Fruit fly (Drosophila melanogaster) whole organism, embryonic: Measurements from ENCODE around the gene kay.

ENCODE experiments used
- Adf1 ChIP-seq: fragments of 200-800 bp; sonication (Bioruptor generic); IDR thresholded peaks from 2 replicates; pipeline ENCODE4 v1.3.6; 2022; ENCODE audit warnings: missing biosample characterization, missing genetic modification characterization
- Bdp1 ChIP-seq: fragments of 200-800 bp; sonication (Bioruptor generic); optimal IDR thresholded peaks from 3 replicates; lab custom pipeline; 2016; ENCODE audit warnings: missing biosample characterization, missing genetic modification characterization
- CG10147 ChIP-seq: fragments of 200-800 bp; sonication (Bioruptor generic); optimal IDR thresholded peaks from 2 replicates; lab custom pipeline; 2019; ENCODE audit warnings: missing biosample characterization, mild to moderate bottlenecking, missing genetic modification characterization, moderate library complexity
- CG10565 ChIP-seq: fragments of 200-800 bp; sonication (Bioruptor generic); optimal IDR thresholded peaks from 3 replicates; lab custom pipeline; 2016; ENCODE audit warnings: missing biosample characterization, mild to moderate bottlenecking, missing genetic modification characterization
- CG12299 ChIP-seq: fragments of 200-800 bp; sonication (Bioruptor generic); optimal IDR thresholded peaks from 2 replicates; lab custom pipeline; 2018; ENCODE audit warnings: missing biosample characterization, mild to moderate bottlenecking, missing genetic modification characterization
- CG1233 ChIP-seq: fragments of 200-800 bp; sonication (Bioruptor generic); optimal IDR thresholded peaks from 4 replicates; lab custom pipeline; 2018; ENCODE audit warnings: missing biosample characterization, mild to moderate bottlenecking, missing genetic modification characterization
- CG12744 ChIP-seq: fragments of 200-800 bp; sonication (Bioruptor generic); optimal IDR thresholded peaks from 2 replicates; lab custom pipeline; 2016; ENCODE audit warnings: missing biosample characterization, missing genetic modification characterization
- CG13287 ChIP-seq: fragments of 200-800 bp; sonication (Bioruptor generic); IDR thresholded peaks from 2 replicates; pipeline ENCODE4 v1.3.6; 2022; ENCODE audit warnings: missing biosample characterization, missing genetic modification characterization; ENCODE audit not compliant: partially characterized antibody
- CG15269 ChIP-seq: fragments of 200-800 bp; sonication (Bioruptor generic); optimal IDR thresholded peaks from 2 replicates; lab custom pipeline; 2018; ENCODE audit warnings: missing biosample characterization, mild to moderate bottlenecking, missing genetic modification characterization, moderate library complexity
- CG15601 ChIP-seq: fragments of 200-800 bp; sonication (Bioruptor generic); optimal IDR thresholded peaks from 3 replicates; lab custom pipeline; 2019; ENCODE audit warnings: missing biosample characterization, mild to moderate bottlenecking, missing genetic modification characterization, moderate library complexity
- CG1603 ChIP-seq: fragments of 200-800 bp; sonication (Bioruptor generic); optimal IDR thresholded peaks from 2 replicates; lab custom pipeline; 2019; ENCODE audit warnings: missing biosample characterization, mild to moderate bottlenecking, missing genetic modification characterization, moderate library complexity
- CG1647 ChIP-seq: fragments of 200-800 bp; sonication (Bioruptor generic); optimal IDR thresholded peaks from 3 replicates; lab custom pipeline; 2016; ENCODE audit warnings: missing biosample characterization, missing genetic modification characterization
- CG2116 ChIP-seq: fragments of 200-800 bp; sonication (Bioruptor generic); optimal IDR thresholded peaks from 3 replicates; lab custom pipeline; 2018; ENCODE audit warnings: missing biosample characterization, mild to moderate bottlenecking, missing genetic modification characterization
- CG3163 ChIP-seq: fragments of 200-800 bp; sonication (Bioruptor generic); optimal IDR thresholded peaks from 3 replicates; lab custom pipeline; 2016; ENCODE audit warnings: missing biosample characterization, missing genetic modification characterization
- CG32772 ChIP-seq: fragments of 200-800 bp; sonication (Bioruptor generic); IDR thresholded peaks from 2 replicates; pipeline ENCODE4 v1.3.6; 2022; ENCODE audit warnings: missing biosample characterization, missing genetic modification characterization
- CG4328 ChIP-seq: fragments of 200-800 bp; sonication (Bioruptor generic); optimal IDR thresholded peaks from 3 replicates; lab custom pipeline; 2017; ENCODE audit warnings: missing biosample characterization, missing genetic modification reagents, missing genetic modification characterization
- CG5180 ChIP-seq: fragments of 200-800 bp; sonication (Bioruptor generic); optimal IDR thresholded peaks from 3 replicates; lab custom pipeline; 2017; ENCODE audit warnings: missing biosample characterization, missing genetic modification characterization, mild to moderate bottlenecking, moderate library complexity, missing genetic modification reagents
- CG6791 ChIP-seq: fragments of 200-800 bp; sonication (Bioruptor generic); IDR thresholded peaks from 3 replicates; pipeline ENCODE4 v1.3.6; 2022; ENCODE audit warnings: missing biosample characterization, missing genetic modification characterization; ENCODE audit not compliant: partially characterized antibody
- CG7271 ChIP-seq: fragments of 200-800 bp; sonication (Bioruptor generic); optimal IDR thresholded peaks from 2 replicates; lab custom pipeline; 2018; ENCODE audit warnings: missing biosample characterization, mild to moderate bottlenecking, missing genetic modification characterization, moderate library complexity
- CG7357 ChIP-seq: fragments of 200-800 bp; sonication (Bioruptor generic); IDR thresholded peaks from 3 replicates; pipeline ENCODE4 v1.3.6; 2022; ENCODE audit warnings: missing biosample characterization, missing genetic modification characterization
- CG8359 ChIP-seq: fragments of 200-800 bp; sonication (Bioruptor generic); optimal IDR thresholded peaks from 2 replicates; lab custom pipeline; 2017; ENCODE audit warnings: missing biosample characterization, mild to moderate bottlenecking, missing genetic modification characterization, borderline replicate concordance
- CG8765 ChIP-seq: fragments of 200-800 bp; sonication (Bioruptor generic); IDR thresholded peaks from 2 replicates; pipeline ENCODE4 v1.3.6; 2022; ENCODE audit warnings: missing biosample characterization, missing genetic modification characterization
- Chrac-16 ChIP-seq: fragments of 200-800 bp; sonication (Bioruptor generic); optimal IDR thresholded peaks from 3 replicates; lab custom pipeline; 2016; ENCODE audit warnings: missing biosample characterization, missing genetic modification characterization
- Dad ChIP-seq: fragments of 200-800 bp; sonication (Bioruptor generic); optimal IDR thresholded peaks from 3 replicates; lab custom pipeline; 2016; ENCODE audit warnings: missing biosample characterization, missing genetic modification characterization
- Ets97D ChIP-seq: fragments of 200-800 bp; sonication (Bioruptor generic); optimal IDR thresholded peaks from 3 replicates; lab custom pipeline; 2016; ENCODE audit warnings: missing biosample characterization, missing genetic modification characterization
- Hand ChIP-seq: fragments of 200-800 bp; sonication (Bioruptor generic); optimal IDR thresholded peaks from 2 replicates; lab custom pipeline; 2017; ENCODE audit warnings: mild to moderate bottlenecking, missing biosample characterization, missing genetic modification reagents, missing genetic modification characterization
- HmgD ChIP-seq: fragments of 200-800 bp; sonication (Bioruptor generic); optimal IDR thresholded peaks from 3 replicates; lab custom pipeline; 2016; ENCODE audit warnings: missing biosample characterization, missing genetic modification characterization
- Lim3 ChIP-seq: fragments of 200-800 bp; sonication (Bioruptor generic); IDR thresholded peaks from 2 replicates; pipeline ENCODE4 v1.3.6; 2022; ENCODE audit warnings: missing biosample characterization, missing genetic modification characterization
- Optix ChIP-seq: fragments of 200-800 bp; sonication (Bioruptor generic); IDR thresholded peaks from 3 replicates; pipeline ENCODE4 v1.3.6; 2022; ENCODE audit warnings: missing biosample characterization, missing genetic modification characterization
- Ptx1 ChIP-seq: fragments of 200-800 bp; sonication (Bioruptor generic); IDR thresholded peaks from 2 replicates; pipeline ENCODE4 v1.3.6; 2022; ENCODE audit warnings: missing biosample characterization, missing genetic modification characterization
- Sox102F ChIP-seq: fragments of 200-800 bp; sonication (Bioruptor generic); optimal IDR thresholded peaks from 2 replicates; lab custom pipeline; 2018; ENCODE audit warnings: missing biosample characterization, mild to moderate bottlenecking, missing genetic modification characterization, moderate library complexity
- Ssrp ChIP-seq: fragments of 200-800 bp; sonication (Bioruptor generic); optimal IDR thresholded peaks from 2 replicates; lab custom pipeline; 2018; ENCODE audit warnings: missing biosample characterization, mild to moderate bottlenecking, missing genetic modification characterization, moderate library complexity
- Taf1 ChIP-seq: fragments of 200-800 bp; sonication (Bioruptor generic); IDR thresholded peaks from 2 replicates; pipeline ENCODE4 v1.3.6; 2022; ENCODE audit warnings: missing biosample characterization, missing genetic modification characterization
- Tbp ChIP-seq: fragments of >200 bp; optimal IDR thresholded peaks from 2 replicates; lab custom pipeline; 2018; ENCODE audit warnings: missing biosample characterization, missing genetic modification characterization
- Usf ChIP-seq: fragments of 200-800 bp; sonication (Bioruptor generic); optimal IDR thresholded peaks from 2 replicates; lab custom pipeline; 2017; ENCODE audit warnings: missing genotype, missing biosample characterization, missing genetic modification characterization
- aop ChIP-seq: fragments of 200-800 bp; sonication (Bioruptor generic); IDR thresholded peaks from 2 replicates; pipeline ENCODE4 v1.3.6; 2022; ENCODE audit warnings: missing biosample characterization, missing genetic modification characterization
- ase ChIP-seq: fragments of 200-800 bp; sonication (Bioruptor generic); IDR thresholded peaks from 3 replicates; pipeline ENCODE4 v1.3.6; 2022; ENCODE audit warnings: missing biosample characterization, missing genetic modification characterization
- ash1 ChIP-seq: fragments of 200-800 bp; sonication (Bioruptor generic); optimal IDR thresholded peaks from 2 replicates; lab custom pipeline; 2018; ENCODE audit warnings: missing biosample characterization, mild to moderate bottlenecking, missing genetic modification characterization
- gcm ChIP-seq: fragments of 200-800 bp; sonication (Bioruptor generic); optimal IDR thresholded peaks from 2 replicates; lab custom pipeline; 2019; ENCODE audit warnings: missing biosample characterization, mild to moderate bottlenecking, missing genetic modification characterization, moderate library complexity
- h ChIP-seq: fragments of >200 bp; optimal IDR thresholded peaks from 2 replicates; lab custom pipeline; 2017
- her ChIP-seq: fragments of 200-800 bp; sonication (Bioruptor generic); optimal IDR thresholded peaks from 2 replicates; lab custom pipeline; 2016; ENCODE audit warnings: missing biosample characterization, missing genetic modification characterization
- lab ChIP-seq: fragments of 200-800 bp; sonication (Bioruptor generic); optimal IDR thresholded peaks from 3 replicates; lab custom pipeline; 2017; ENCODE audit warnings: missing biosample characterization, missing genetic modification characterization, mild to moderate bottlenecking, moderate library complexity, missing genetic modification reagents
- mam ChIP-seq: fragments of 200-800 bp; sonication (Bioruptor generic); optimal IDR thresholded peaks from 3 replicates; lab custom pipeline; 2016; ENCODE audit warnings: missing biosample characterization, missing genetic modification characterization
- odd ChIP-seq: fragments of 200-800 bp; sonication (Bioruptor generic); optimal IDR thresholded peaks from 2 replicates; lab custom pipeline; 2017; ENCODE audit warnings: missing biosample characterization, mild to moderate bottlenecking, missing genetic modification characterization
- rib ChIP-seq: fragments of 200-800 bp; sonication (Bioruptor generic); IDR thresholded peaks from 2 replicates; pipeline ENCODE4 v1.3.6; 2022; ENCODE audit warnings: missing biosample characterization, missing genetic modification characterization
- ro ChIP-seq: fragments of 200-800 bp; sonication (Bioruptor generic); IDR thresholded peaks from 2 replicates; pipeline ENCODE4 v1.3.6; 2022; ENCODE audit warnings: missing biosample characterization, missing genetic modification characterization
- shn ChIP-seq: fragments of 200-800 bp; sonication (Bioruptor generic); optimal IDR thresholded peaks from 3 replicates; lab custom pipeline; 2016; ENCODE audit warnings: missing biosample characterization, missing genetic modification characterization
- sisA ChIP-seq: fragments of 200-800 bp; sonication (Bioruptor generic); IDR thresholded peaks from 2 replicates; pipeline ENCODE4 v1.3.6; 2022; ENCODE audit warnings: missing biosample characterization, missing genetic modification characterization
- stc ChIP-seq: fragments of 200-800 bp; sonication (Bioruptor generic); IDR thresholded peaks from 2 replicates; pipeline ENCODE4 v1.3.6; 2022; ENCODE audit warnings: missing biosample characterization, missing genetic modification characterization
- ttk ChIP-seq: fragments of 200-800 bp; sonication (Bioruptor generic); IDR thresholded peaks from 2 replicates; pipeline ENCODE4 v2.1.2; 2022; ENCODE audit warnings: missing biosample characterization, missing genetic modification characterization
- z ChIP-seq: fragments of 200-800 bp; sonication (Bioruptor generic); IDR thresholded peaks from 3 replicates; pipeline ENCODE4 v1.3.6; 2022; ENCODE audit warnings: missing biosample characterization, missing genetic modification characterization
- zfh2 ChIP-seq: fragments of 200-800 bp; sonication (Bioruptor generic); optimal IDR thresholded peaks from 2 replicates; lab custom pipeline; 2016; ENCODE audit warnings: missing biosample characterization, missing genetic modification characterization

kay gene

DNA sequence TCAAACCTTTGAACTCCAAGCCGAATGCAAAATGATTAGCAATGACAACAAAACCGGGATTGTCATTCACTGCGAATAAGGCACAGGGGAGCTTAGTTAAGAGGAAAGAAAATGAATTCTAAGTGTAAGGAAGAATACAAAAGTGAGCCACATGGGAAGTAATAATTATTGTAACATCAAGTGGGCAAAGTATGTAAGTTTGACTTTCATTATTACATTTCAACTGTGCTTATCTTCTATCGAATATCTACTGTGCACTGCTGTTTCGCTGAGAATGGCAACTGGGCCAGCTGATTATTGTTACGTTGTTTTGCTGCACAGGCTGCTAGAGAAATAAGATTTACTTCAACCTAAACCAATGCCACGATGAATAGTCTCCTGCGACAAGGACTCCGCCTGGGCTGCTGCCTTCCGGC, 29.1 kb upstream of the kay start, which contains the start of the genes CG7601 and CIA30 (continued):
- peak; percentile 91 for TF ChIP-seq CG3163 (GFP tag; lab: Kevin White, UChicago)
- TF ChIP-seq Ets97D (GFP tag; lab: Kevin White, UChicago), result peak; percentile 97
- peak; percentile 100 for TF ChIP-seq Ptx1 (GFP tag; lab: Robert Waterston, UW)
- peak; percentile 99 for TF ChIP-seq zfh2 (GFP tag; lab: Kevin White, UChicago)
- peak; percentile 80 for TF ChIP-seq CG2116
- TF ChIP-seq Ssrp (tag; lab: Kevin White, UChicago), result peak; percentile 96
- peak; percentile 93 for TF ChIP-seq Usf (GFP tag; lab: Kevin White, UChicago)
- TF ChIP-seq odd, result peak; percentile 89
- peak; percentile 100 for TF ChIP-seq Optix (GFP tag; lab: Robert Waterston, UW)
- peak; percentile 96 for TF ChIP-seq CG7271 (tag; lab: Kevin White, UChicago)
- peak; percentile 99 for TF ChIP-seq rib (GFP tag; lab: Robert Waterston, UW)
- TF ChIP-seq ase (GFP tag; lab: Robert Waterston, UW), result peak; percentile 100
- peak; percentile 90 for TF ChIP-seq z (GFP tag; lab: Robert Waterston, UW)
- TF ChIP-seq sisA (GFP tag; lab: Robert Waterston, UW), result peak; percentile 100
- peak; percentile 95 for TF ChIP-seq CG12744
- TF ChIP-seq ash1 (GFP tag; lab: Kevin White, UChicago), result peak; percentile 94
- TF ChIP-seq Taf1 (GFP tag; lab: Robert Waterston, UW), result peak; percentile 100
- TF ChIP-seq Bdp1, result peak; percentile 93
- TF ChIP-seq CG5180 (GFP tag; lab: Kevin White, UChicago), result peak; percentile 92
- TF ChIP-seq ro (GFP tag; lab: Robert Waterston, UW), result peak; percentile 100
- peak; percentile 99 for TF ChIP-seq lab (GFP tag; lab: Kevin White, UChicago)
- TF ChIP-seq gcm (GFP tag; lab: Kevin White, UChicago), result no peak
- TF ChIP-seq Tbp (GFP tag; lab: Kevin White, UChicago), result no peak
- TF ChIP-seq CG6791 (GFP tag; lab: Robert Waterston, UW), result no peak
- peak; percentile 98 for TF ChIP-seq shn (GFP tag; lab: Kevin White, UChicago)
- peak; percentile 96 for TF ChIP-seq CG12299 (tag; lab: Kevin White, UChicago)
- peak; percentile 100 for TF ChIP-seq CG32772 (GFP tag; lab: Robert Waterston, UW)
- TF ChIP-seq Chrac-16 (GFP tag; lab: Kevin White, UChicago), result peak; percentile 98
- peak; percentile 93 for TF ChIP-seq Adf1 (GFP tag; lab: Robert Waterston, UW)
- no peak for TF ChIP-seq CG15601 (tag; lab: Kevin White, UChicago)
- TF ChIP-seq CG10565 (GFP tag; lab: Kevin White, UChicago), result peak; percentile 96
- peak; percentile 98 for TF ChIP-seq Dad (GFP tag; lab: Kevin White, UChicago)
- peak; percentile 99 for TF ChIP-seq CG1647 (GFP tag; lab: Kevin White, UChicago)
- peak; percentile 99 for TF ChIP-seq CG10147 (GFP tag; lab: Kevin White, UChicago)
- peak; percentile 100 for TF ChIP-seq stc (GFP tag; lab: Robert Waterston, UW)
- peak; percentile 97 for TF ChIP-seq CG15269
- peak; percentile 100 for TF ChIP-seq Lim3 (GFP tag; lab: Robert Waterston, UW)
- peak; percentile 65 for TF ChIP-seq CG13287 (GFP tag; lab: Robert Waterston, UW)
- peak; percentile 99 for TF ChIP-seq CG1233 (GFP tag; lab: Kevin White, UChicago)
- TF ChIP-seq CG1603 (tag; lab: Kevin White, UChicago), result peak; percentile 96
- TF ChIP-seq mam, result peak; percentile 100
- TF ChIP-seq h, result no peak
- TF ChIP-seq ttk (GFP tag; lab: Robert Waterston, UW), result peak; percentile 100
- peak; percentile 99 for TF ChIP-seq CG7357
- peak; percentile 96 for TF ChIP-seq Sox102F (GFP tag; lab: Kevin White, UChicago)
- peak; percentile 97 for TF ChIP-seq her (GFP tag; lab: Kevin White, UChicago)
- peak; percentile 100 for TF ChIP-seq aop (GFP tag; lab: Robert Waterston, UW)
- peak; percentile 97 for TF ChIP-seq HmgD (GFP tag; lab: Kevin White, UChicago)
- peak; percentile 91 for TF ChIP-seq Hand (GFP tag; lab: Kevin White, UChicago)
- peak; percentile 98 for TF ChIP-seq CG4328 (GFP tag; lab: Kevin White, UChicago)
- peak; percentile 100 for TF ChIP-seq CG8765 (GFP tag; lab: Robert Waterston, UW)
- TF ChIP-seq CG8359 (GFP tag; lab: Kevin White, UChicago), result peak; percentile 89
